Worm (Caenorhabditis elegans) whole organism, L4 larva: Measurements from ENCODE around the gene srd-17.
A peak's percentile ranks its signal among the peaks of the same experiment; 100 is the strongest.

Experiments
- F37D6.2 ChIP-seq: sonication (generic microtip); optimal IDR thresholded peaks from 2 replicates; lab custom pipeline; 2016; ENCODE audit warnings: mild to moderate bottlenecking, missing genetic modification characterization, missing compliant biosample characterization
- F49E8.2 ChIP-seq: sonication (generic microtip); optimal IDR thresholded peaks from 2 replicates; lab custom pipeline; 2016; ENCODE audit warnings: missing compliant biosample characterization, mild to moderate bottlenecking, missing genetic modification characterization, borderline replicate concordance
- Y48G9A.11 ChIP-seq: fragments of 200-800 bp; sonication (Bioruptor generic); IDR thresholded peaks from 2 replicates; pipeline ENCODE4 v1.3.6; 2022; ENCODE audit warnings: missing genetic modification reagents, missing genetic modification characterization, missing compliant biosample characterization
- ZK337.2 ChIP-seq: fragments of 200-800 bp; sonication (Bioruptor generic); IDR thresholded peaks from 2 replicates; pipeline ENCODE4 v1.3.6; 2022; ENCODE audit warnings: missing genetic modification reagents, missing genetic modification characterization, missing compliant biosample characterization
- aha-1 ChIP-seq: fragments of 150-350 bp; peaks from one replicate; lab custom pipeline; 2014; ENCODE audit warnings: missing biosample characterization, missing genetic modification characterization
- ces-1 ChIP-seq: fragments of 150-350 bp; sonication (generic microtip); optimal IDR thresholded peaks from 4 replicates; lab custom pipeline; 2014; ENCODE audit warnings: missing biosample characterization, missing genetic modification reagents, missing genetic modification characterization
- daf-19 ChIP-seq: fragments of 200-800 bp; sonication (Bioruptor generic); conservative IDR thresholded peaks from 2 replicates; pipeline ENCODE4 v1.3.6; 2022; ENCODE audit warnings: missing genetic modification characterization, missing compliant biosample characterization
- dmd-8 ChIP-seq: fragments of 200-800 bp; sonication (Bioruptor generic); IDR thresholded peaks from 2 replicates; pipeline ENCODE4 v1.3.6; 2022; ENCODE audit warnings: missing genetic modification characterization, missing compliant biosample characterization
- dmd-9 ChIP-seq: fragments of 200-800 bp; sonication (Bioruptor generic); IDR thresholded peaks from 2 replicates; pipeline ENCODE4 v1.3.6; 2022; ENCODE audit warnings: missing genetic modification reagents, missing genetic modification characterization, missing compliant biosample characterization
- dpl-1 ChIP-seq: fragments of 150-350 bp; optimal IDR thresholded peaks from 2 replicates; lab custom pipeline; 2014; ENCODE audit warnings: missing biosample characterization, missing genetic modification reagents, missing genetic modification characterization
- hlh-30 ChIP-seq: sonication (generic microtip); optimal IDR thresholded peaks from 2 replicates; lab custom pipeline; 2017; ENCODE audit warnings: antibody characterized with exemption, mild to moderate bottlenecking, missing genetic modification characterization, missing compliant biosample characterization; ENCODE audit not compliant: insufficient read depth
- jun-1 ChIP-seq: fragments of 150-350 bp; optimal IDR thresholded peaks from 2 replicates; lab custom pipeline; 2014; ENCODE audit warnings: missing biosample characterization, missing genetic modification reagents, missing genetic modification characterization
- lin-15B ChIP-seq: fragments of 150-350 bp; sonication (generic microtip); optimal IDR thresholded peaks from 3 replicates; lab custom pipeline; 2014; ENCODE audit warnings: missing biosample characterization, missing genetic modification characterization
- lin-29 ChIP-seq: fragments of 200-800 bp; sonication (Bioruptor generic); IDR thresholded peaks from 2 replicates; pipeline ENCODE4 v1.3.6; 2022; ENCODE audit warnings: missing genetic modification reagents, missing genetic modification characterization, missing compliant biosample characterization
- lin-39 ChIP-seq: fragments of 150-350 bp; optimal IDR thresholded peaks from 2 replicates; lab custom pipeline; 2014; ENCODE audit warnings: missing biosample characterization, missing genetic modification reagents, missing genetic modification characterization
- lsy-2 ChIP-seq, 2 experiments: fragments of 150-350 bp in 1 of 2; sonication (generic microtip) in 1 of 2; optimal IDR thresholded peaks; 2 replicates each; lab custom pipeline; 2014 to 2017; ENCODE audit warnings: missing biosample characterization in 2 of 2, missing genetic modification characterization in 2 of 2
- madf-9 ChIP-seq: fragments of 200-800 bp; sonication (Bioruptor generic); conservative IDR thresholded peaks from 2 replicates; pipeline ENCODE4 v1.3.6; 2022; ENCODE audit warnings: missing genetic modification reagents, missing genetic modification characterization, missing compliant biosample characterization
- mep-1 ChIP-seq: fragments of 150-350 bp; sonication (generic microtip); optimal IDR thresholded peaks from 3 replicates; lab custom pipeline; 2014; ENCODE audit warnings: missing biosample characterization, missing genetic modification characterization
- mes-2 ChIP-seq: sonication (generic microtip); optimal IDR thresholded peaks from 2 replicates; lab custom pipeline; 2016; ENCODE audit warnings: missing genotype, mild to moderate bottlenecking, missing genetic modification characterization, missing compliant biosample characterization; ENCODE audit not compliant: poor library complexity, severe bottlenecking
- mxl-3 ChIP-seq: fragments of 200-800 bp; sonication (Bioruptor generic); optimal IDR thresholded peaks from 2 replicates; lab custom pipeline; 2018; ENCODE audit warnings: mild to moderate bottlenecking, missing genetic modification characterization, missing compliant biosample characterization
- nhr-111 ChIP-seq: fragments of 200-800 bp; sonication (Bioruptor generic); optimal IDR thresholded peaks from 2 replicates; lab custom pipeline; 2018; ENCODE audit warnings: mild to moderate bottlenecking, missing genetic modification characterization, missing compliant biosample characterization
- nhr-25 ChIP-seq: sonication (generic microtip); optimal IDR thresholded peaks from 2 replicates; lab custom pipeline; 2017; ENCODE audit warnings: missing genetic modification characterization, mild to moderate bottlenecking, missing compliant biosample characterization, antibody characterized with exemption, moderate library complexity, borderline replicate concordance; ENCODE audit not compliant: insufficient read depth
- nhr-28 ChIP-seq: fragments of 150-350 bp; optimal IDR thresholded peaks from 2 replicates; lab custom pipeline; 2014; ENCODE audit warnings: missing biosample characterization, missing genetic modification characterization
- nhr-6 ChIP-seq: fragments of 150-350 bp; optimal IDR thresholded peaks from 2 replicates; lab custom pipeline; 2014; ENCODE audit warnings: missing biosample characterization, missing genetic modification characterization
- nhr-77 ChIP-seq: fragments of 150-350 bp; optimal IDR thresholded peaks from 2 replicates; lab custom pipeline; 2014; ENCODE audit warnings: missing biosample characterization, missing genetic modification characterization
- rbr-2 ChIP-seq: sonication (generic microtip); optimal IDR thresholded peaks from 2 replicates; lab custom pipeline; 2016; ENCODE audit warnings: missing genotype, missing genetic modification characterization, missing compliant biosample characterization
- sdz-12 ChIP-seq: fragments of 200-800 bp; sonication (Bioruptor generic); optimal IDR thresholded peaks from 2 replicates; lab custom pipeline; 2018; ENCODE audit warnings: mild to moderate bottlenecking, missing genetic modification characterization, missing compliant biosample characterization
- tag-97 ChIP-seq: fragments of 200-800 bp; sonication (Bioruptor generic); IDR thresholded peaks from 2 replicates; pipeline ENCODE4 v1.3.6; 2022; ENCODE audit warnings: missing genetic modification characterization, missing compliant biosample characterization
- tra-1 ChIP-seq: fragments of 200-800 bp; sonication (Bioruptor generic); IDR thresholded peaks from 2 replicates; pipeline ENCODE4 v1.3.6; 2022; ENCODE audit warnings: missing genetic modification reagents, missing genetic modification characterization, missing compliant biosample characterization
- unc-130 ChIP-seq: sonication (generic microtip); optimal IDR thresholded peaks from 2 replicates; lab custom pipeline; 2016; ENCODE audit warnings: missing genetic modification reagents, missing genetic modification characterization, missing compliant biosample characterization
- unc-62 ChIP-seq, 3 experiments: fragments of 150-350 bp in 1 of 3; sonication (generic microtip); optimal IDR thresholded peaks in 2 of 3; peaks in 1 of 3; 1 replicate in 1 of 3; 2 replicates in 2 of 3; lab custom pipeline; 2014 to 2017; ENCODE audit warnings: missing biosample characterization in 3 of 3, missing genetic modification characterization in 3 of 3, missing genetic modification reagents in 3 of 3, missing genotype in 1 of 3
- ztf-11 ChIP-seq: fragments of 150-350 bp; optimal IDR thresholded peaks from 2 replicates; lab custom pipeline; 2014; ENCODE audit warnings: missing biosample characterization, missing genetic modification characterization
- ztf-7 ChIP-seq: fragments of 150-350 bp; optimal IDR thresholded peaks from 2 replicates; lab custom pipeline; 2014; ENCODE audit warnings: missing biosample characterization, missing genetic modification characterization

The srd-17 gene

DNA sequence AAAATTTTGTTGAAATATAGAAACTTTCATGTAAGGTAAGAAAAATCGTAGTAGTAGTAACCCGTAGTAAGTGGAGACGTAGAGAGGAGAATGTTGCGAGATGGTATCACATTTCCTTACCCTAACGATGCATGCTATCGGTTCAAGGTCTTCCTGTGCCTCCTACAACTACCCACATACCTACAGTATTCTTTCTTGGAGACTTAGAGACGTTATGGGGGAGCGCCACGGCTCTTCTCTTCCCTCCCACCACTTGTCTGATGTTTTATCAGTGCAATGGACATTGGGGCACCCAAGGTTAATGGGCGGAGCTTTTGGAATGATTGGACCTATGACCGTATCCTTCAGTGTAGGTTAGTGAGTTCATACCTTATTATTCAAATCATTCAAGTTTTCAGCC is 41.6 kb downstream of the srd-17 start:
- peak; percentile 20 for TF ChIP-seq mxl-3 (GFP tag; lab: Kevin White, UChicago)
- TF ChIP-seq hlh-30 (tag; lab: Kevin White, UChicago) = peak; percentile 21
- peak in 1 of 2 experiments; percentile 11 for TF ChIP-seq lsy-2 (tag; optimal IDR thresholded peaks at IDR 0.05; lab: Kevin White, UChicago)
- TF ChIP-seq F37D6.2 (tag; lab: Kevin White, UChicago) = no peak
- TF ChIP-seq madf-9 (GFP tag; lab: Robert Waterston, UW) = no peak
- 0 out of 2 replicates have a peak, but pooled peaks have one; percentile 46 for TF ChIP-seq dmd-8
- peak; percentile 27 for TF ChIP-seq nhr-28
- TF ChIP-seq, all 104 proteins: peak for 5

ce11 chrV:13389454-13389853 is 43.1 kb downstream of the srd-17 start:
- TF ChIP-seq nhr-28 (peak; percentile 77), nhr-25 (tag; lab: Kevin White, UChicago) (peak; percentile 25), lin-39 (tag; lab: Kevin White, UChicago) (no peak), nhr-111 (no peak), mes-2 (tag; lab: Kevin White, UChicago) (no peak), aha-1 (tag; lab: Kevin White, UChicago) (peak; percentile 73), mep-1 (tag; lab: Kevin White, UChicago) (peak; percentile 2), ces-1 (GFP tag; lab: Kevin White, UChicago) (no peak)

ce11 chrV:13388961-13389360 is 43.6 kb downstream of the srd-17 start:
- 0 out of 2 replicates have a peak, but pooled peaks have one; percentile 51 for TF ChIP-seq dmd-8
- TF ChIP-seq nhr-6 (tag; lab: Kevin White, UChicago) = no peak
- TF ChIP-seq lin-39 (tag; lab: Kevin White, UChicago) = no peak
- TF ChIP-seq unc-62 (GFP tag; optimal IDR thresholded peaks at IDR 0.05 in 1 of 2; lab: Kevin White, UChicago) = peak in 1 of 2 experiments; percentile 92
- no peak for TF ChIP-seq unc-62 (tag; optimal IDR thresholded peaks at IDR 0.05; lab: Kevin White, UChicago)
- no peak for TF ChIP-seq nhr-77 (tag; lab: Kevin White, UChicago)

DNA sequence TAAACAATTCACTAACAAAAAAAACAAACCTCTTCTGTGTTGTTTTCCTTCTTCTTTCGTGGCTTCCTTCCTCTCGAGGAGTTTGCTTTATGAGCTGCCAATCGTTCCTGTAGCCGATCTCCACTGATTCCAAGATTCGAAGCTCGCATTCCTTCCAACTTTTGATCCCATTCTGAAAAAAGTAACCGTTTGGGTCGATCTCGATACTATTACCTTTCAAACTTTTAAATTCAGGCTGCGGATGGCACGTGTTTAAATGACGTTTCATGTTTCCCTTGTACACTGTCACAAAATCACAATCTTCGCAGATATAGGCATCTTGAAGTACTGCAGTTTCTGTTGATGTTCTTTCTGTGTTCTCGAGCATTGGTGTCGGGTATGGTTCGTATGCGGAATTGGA is 45.0 kb downstream of the srd-17 start:
- TF ChIP-seq aha-1 (tag; lab: Kevin White, UChicago) (peak; percentile 94), F37D6.2 (tag; lab: Kevin White, UChicago) (no peak)

DNA sequence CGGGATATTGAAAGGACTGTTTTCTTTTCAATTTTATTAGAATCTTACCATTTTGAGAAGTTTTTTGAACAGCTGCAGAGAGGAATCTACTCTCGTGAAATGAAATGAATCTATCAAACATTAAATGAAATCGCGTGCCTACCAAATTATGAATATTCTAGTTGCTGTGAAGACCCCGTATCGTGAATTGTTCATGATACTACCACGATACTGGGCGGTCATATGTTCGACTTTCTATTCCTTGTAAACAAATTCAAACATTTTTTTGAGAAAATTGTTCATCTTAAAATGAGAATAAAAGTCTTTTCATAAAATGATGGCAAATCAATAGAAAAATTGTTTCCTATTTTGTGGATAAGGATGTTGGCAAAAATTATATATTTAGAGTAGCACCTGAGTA is 46.7 kb downstream of the srd-17 start, which contains the start of gene gcy-34:
TSS of gene gcy-34 (minus strand) at position 101 of the 400 bp plus-strand sequence.
- TF ChIP-seq Y48G9A.11 (GFP tag; lab: Robert Waterston, UW) (no peak), F37D6.2 (tag; lab: Kevin White, UChicago) (no peak), ZK337.2 (GFP tag; lab: Robert Waterston, UW) (no peak), F49E8.2 (no peak), unc-130 (GFP tag; lab: Kevin White, UChicago) (no peak), daf-19 (GFP tag; lab: Robert Waterston, UW) (no peak), jun-1 (tag; lab: Kevin White, UChicago) (no peak), ztf-11 (tag; lab: Kevin White, UChicago) (no peak), tra-1 (no peak), rbr-2 (tag; lab: Kevin White, UChicago) (no peak), ztf-7 (no peak), dmd-9 (GFP tag; lab: Robert Waterston, UW) (no peak), hlh-30 (tag; lab: Kevin White, UChicago) (no peak), sdz-12 (GFP tag; lab: Kevin White, UChicago) (no peak), lin-15B (no peak), tag-97 (no peak), dpl-1 (GFP tag; lab: Kevin White, UChicago) (no peak), lin-29 (GFP tag; lab: Robert Waterston, UW) (no peak)
